Worm (Caenorhabditis elegans) whole organism, dauer: ENCODE measurements around the gene F52E1.5.
"Not testable (repeated sequence)": the region's sequence is repeated elsewhere in the genome, so short reads cannot be mapped to it uniquely, and the experiment has no call there.

ENCODE experiments used
- unc-62 ChIP-seq: sonication (generic microtip); optimal IDR thresholded peaks from 2 replicates; lab custom pipeline; 2017; ENCODE audit warnings: missing biosample characterization, missing genetic modification reagents, missing genetic modification characterization

Gene F52E1.5

DNA sequence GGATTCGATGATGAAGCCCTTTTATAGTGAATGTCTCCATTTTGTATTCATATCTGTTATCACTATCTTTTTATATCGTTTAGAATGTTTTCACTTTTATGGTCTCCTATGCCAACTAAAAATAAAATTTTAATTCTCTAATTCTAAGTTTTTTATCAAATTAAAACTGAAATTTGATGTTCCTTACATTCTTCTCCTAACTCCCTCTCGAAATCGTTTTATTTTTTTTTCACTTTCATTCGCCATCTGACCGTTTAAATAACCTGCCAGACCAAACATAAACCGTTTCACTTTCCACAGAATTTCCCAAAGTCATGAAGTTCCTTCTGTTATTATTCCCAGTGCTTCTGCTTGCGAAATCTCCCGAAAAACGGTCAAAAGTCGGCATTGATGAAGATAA, at the start of gene F52E1.5:
Gene F52E1.5 (plus strand): TSS at position 301 of the 400 bp plus-strand sequence.
- no peak for TF ChIP-seq unc-62

DNA sequence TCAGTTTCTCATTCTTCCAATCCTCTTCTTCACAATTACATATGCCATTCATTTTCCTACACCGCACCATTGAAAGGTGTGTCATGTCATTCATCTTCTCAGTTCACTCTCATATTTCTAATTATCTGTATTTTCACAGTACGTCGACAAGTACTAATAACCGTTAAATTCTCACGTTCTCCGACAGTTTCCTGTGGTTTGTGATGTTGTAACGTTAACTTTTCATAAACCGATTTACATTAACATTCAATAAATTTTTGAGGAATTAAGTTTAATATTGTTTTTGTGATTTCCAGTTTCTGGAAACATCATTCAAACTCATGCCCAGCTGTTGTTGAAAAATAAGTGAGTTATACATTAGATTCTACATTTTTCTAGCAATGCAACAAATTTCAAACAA, 44.9 kb upstream of the F52E1.5 start, which contains the start of gene tmd-2:
Gene tmd-2 (plus strand): TSS at position 301 of the 400 bp plus-strand sequence.
- no peak for TF ChIP-seq unc-62

DNA sequence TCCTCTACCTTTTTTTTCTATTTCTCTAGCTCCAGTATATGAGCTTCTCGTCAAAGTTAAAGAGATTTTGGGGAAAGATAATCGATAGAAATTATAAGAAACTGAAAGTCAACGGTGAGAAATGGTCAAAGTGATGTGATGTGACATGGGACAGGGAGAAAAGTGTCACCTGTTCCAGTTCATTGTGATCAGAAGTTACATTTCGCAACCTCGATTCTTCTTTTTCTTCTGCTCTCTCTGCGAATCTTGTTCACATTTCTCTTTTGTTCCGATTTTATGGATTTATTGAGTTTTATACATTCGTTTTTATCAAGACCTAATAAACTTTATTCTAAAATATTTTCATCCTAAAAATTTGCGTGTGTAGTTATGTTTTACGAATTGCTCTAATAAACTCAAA, 43.7 kb upstream of the F52E1.5 start:
- TF ChIP-seq unc-62: no peak

DNA sequence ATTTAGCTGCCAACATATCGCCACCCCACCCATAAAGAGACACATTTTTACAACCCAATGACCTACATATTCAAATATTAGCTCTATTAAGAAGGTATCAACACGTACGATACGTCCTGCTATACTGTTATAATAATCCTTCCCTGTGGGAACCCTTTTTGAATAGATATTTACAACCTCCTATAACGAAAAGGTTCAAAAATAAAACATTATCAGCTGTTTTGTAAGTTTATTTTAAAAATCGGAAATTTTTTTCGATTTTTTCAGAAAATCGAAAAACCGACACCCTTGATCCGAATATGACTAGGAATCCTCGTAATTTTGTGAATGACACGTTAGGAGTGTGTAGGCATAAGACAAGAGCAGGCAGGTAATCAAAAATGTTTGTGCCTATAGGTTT, 38.4 kb upstream of the F52E1.5 start, which contains the start of gene C08D8.7:
Gene C08D8.7 (plus strand): TSS at position 301 of the 400 bp plus-strand sequence.
- not testable (repeated sequence) for TF ChIP-seq unc-62

DNA sequence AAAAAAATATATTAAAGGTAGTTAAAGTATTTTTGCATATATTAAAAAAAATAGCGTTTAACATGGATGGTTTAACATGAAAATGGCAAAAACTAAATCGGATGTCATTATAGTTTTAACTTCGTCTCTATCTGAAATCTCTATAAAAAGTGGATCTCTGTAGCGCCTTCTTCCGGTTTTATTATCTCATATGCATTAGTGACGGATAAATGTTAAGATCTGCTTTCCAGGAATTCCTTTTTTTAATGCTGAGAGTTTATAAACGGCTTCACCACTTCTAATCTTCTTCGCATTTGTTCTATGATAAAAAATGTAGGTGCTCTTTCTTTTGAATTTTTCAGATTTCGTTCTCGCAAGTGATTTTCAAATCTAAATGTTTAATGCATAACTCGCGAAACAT, 36.9 kb upstream of the F52E1.5 start:
- TF ChIP-seq unc-62: no peak

DNA sequence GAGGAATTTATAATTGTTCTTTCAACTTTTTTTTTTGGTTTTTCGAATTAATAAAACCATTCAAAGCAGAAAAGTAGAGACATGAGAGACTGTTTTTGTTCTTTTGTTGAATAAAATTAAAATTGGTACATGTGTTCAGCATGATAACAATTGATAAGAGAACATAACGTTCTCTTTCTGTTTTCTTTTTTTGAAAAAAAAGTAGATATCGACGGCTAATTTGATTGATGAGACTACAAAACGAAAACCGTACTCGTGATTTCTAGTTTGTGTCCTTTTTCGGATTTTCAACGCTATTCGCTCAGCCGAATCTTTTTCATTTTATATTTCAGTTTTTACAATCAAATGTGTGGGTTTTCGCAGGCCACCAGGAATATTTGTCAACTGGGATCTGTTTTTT, 33.9 kb upstream of the F52E1.5 start, which contains the start of gene C08D8.1:
Gene C08D8.1 (plus strand): TSS at position 324 of the 400 bp plus-strand sequence.
- TF ChIP-seq unc-62: no peak

DNA sequence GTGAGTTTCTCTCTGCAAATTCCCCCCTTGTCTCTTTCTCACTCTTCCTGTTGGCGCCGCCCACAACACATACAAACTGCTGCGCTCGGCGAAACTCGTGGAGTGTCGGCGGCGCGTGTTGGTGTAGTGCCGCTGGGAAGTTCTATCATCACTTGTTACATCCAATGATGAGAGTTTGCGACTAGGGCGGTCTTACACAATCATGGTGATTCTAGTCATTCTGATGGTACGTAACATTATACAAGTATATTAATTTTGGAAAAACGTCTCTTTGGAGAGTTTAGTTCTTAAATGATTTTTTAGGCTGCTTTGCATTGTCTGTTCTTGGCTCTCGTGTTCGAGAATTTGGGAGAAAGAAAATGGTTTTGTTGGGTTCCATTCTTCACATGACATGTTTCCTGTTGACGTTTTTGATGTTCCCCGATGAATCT, 30.3 kb upstream of the F52E1.5 start:
- no peak for TF ChIP-seq unc-62

DNA sequence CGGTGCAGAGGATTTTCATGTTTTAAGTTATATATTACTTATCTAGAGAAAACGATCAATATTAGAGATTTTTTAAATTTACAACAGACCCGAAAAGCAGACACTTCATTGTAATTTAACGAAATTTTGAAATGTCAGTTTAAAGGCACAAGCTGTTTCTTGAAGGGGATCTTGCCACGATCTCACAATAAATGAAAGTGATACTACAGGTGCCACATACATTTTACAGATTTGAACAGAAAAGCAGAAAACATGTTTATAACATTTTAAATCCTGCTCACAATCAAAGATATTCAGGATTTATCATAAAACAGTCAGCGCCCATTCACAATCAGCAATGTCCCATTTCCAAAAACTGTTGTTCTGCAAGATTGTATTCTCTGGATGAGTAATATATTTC, 29.4 kb upstream of the F52E1.5 start:
- no peak for TF ChIP-seq unc-62

DNA sequence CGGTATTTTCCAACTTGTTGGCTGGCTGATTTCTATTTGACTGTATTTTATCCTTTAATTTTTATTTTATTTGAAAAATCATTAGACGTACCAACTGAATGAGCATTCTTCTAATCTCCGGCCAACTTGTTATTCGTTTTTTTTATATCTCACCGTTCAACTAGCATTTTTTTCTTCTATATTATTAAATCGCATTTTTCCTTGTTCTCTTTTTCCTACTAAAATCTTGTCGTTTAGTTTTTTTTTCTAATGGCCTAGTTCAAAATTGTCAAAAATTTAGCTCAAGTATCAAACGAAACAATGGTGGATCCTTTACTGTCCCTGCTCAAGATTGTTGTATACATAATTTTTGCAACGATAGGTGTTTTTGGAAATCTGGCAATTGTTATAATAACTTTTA, 27.9 kb upstream of the F52E1.5 start, which contains the start of gene srsx-22:
Gene srsx-22 (plus strand): TSS at position 301 of the 400 bp plus-strand sequence.
- TF ChIP-seq unc-62: no peak

DNA sequence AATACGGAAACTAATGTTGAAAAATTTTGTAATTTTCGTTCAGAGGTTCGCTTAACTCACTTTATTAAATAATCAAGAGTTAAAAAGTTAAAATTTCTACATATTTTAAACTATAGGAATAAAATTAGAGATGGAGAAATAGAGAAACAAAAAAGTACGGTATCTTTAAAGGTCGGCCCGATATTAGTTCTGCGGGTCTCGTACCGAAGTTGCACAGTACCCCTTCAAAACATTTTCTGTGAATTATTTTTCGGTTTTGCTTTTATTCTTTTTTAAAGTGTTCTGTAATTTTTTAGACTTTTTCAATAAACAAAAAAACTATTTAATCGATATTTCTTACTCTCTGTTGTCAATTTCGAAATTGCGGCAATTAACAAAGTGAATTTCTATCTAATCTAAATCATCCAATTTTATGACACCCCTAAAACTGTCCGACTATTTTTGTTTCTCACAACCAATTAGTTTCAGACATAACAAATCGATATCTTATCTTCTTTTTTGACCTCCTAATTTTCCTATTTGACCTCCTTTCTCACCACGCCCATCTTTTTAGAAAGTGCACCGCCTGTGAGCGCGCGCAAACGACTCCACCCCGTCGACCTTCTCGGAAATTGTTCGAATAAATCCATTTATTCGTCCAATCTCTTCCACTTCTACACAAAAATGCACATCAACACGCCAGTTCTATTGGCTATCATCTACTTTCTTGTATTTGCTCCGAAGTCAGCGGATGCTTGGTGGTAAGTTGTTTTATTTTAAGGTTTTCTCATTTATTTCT, 23.7 kb upstream of the F52E1.5 start, which contains the start of gene mom-2:
Gene mom-2 (plus strand): TSS at position 554 of the 778 bp plus-strand sequence.
- no peak for TF ChIP-seq unc-62

DNA sequence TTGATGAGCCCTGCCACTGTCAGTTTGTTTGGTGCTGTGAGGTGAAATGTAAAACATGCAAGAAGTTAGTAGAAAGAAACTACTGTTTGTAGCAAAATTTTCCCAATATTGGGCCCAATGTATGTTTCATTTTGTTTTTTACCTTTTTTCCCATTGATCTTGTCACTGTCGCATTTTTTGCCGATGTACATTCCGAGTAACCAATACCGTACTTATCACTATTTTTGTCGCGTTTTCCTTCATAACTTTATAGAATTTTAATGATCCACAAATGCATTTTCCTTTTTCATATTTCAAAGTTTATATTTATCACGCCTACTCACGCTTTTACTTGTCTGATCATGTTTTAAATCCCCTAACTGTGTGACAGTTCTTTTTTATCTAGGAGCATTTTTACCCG, 21.6 kb upstream of the F52E1.5 start:
- TF ChIP-seq unc-62: no peak

DNA sequence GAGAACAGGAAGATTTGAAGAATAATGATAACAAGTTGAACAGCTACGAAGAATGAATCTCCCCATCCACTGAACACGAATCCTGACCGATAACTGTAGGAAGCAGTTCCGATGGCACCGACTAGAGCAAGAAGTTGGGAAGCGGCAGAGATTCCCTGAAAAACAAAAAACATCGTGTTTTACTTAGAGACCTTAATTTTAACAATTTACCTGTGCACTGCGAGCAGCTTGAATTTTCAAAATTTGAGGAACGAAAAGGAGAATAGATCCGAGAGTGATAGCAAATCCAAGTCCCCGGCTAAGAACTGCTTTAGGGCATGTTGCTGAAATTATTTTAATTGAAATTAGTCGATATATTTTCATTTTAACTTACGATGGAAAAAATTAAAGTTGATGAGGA, 20.6 kb upstream of the F52E1.5 start:
- no peak for TF ChIP-seq unc-62

DNA sequence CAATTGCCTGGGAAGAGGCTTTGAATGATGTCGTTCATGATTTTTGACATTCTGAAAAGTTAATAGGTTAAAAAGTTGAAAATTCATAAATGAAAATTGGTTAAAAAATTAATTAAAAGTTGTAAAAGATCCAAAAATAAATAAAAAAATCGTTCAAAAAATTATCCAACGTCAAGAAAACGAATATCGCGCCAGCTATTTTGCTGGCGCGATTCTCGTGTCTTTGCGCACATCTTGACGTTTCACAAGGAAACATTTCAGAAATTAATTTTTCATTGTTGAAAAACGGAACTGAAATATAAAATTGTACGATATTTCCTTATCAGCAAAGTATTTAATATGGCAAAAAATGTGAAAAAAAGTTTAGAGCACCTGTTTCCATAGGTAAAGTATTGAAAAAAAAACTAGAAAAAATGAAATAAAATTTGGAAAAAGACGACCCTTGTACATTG, 20.2 kb upstream of the F52E1.5 start, which contains the start of gene mpdu-1:
Gene mpdu-1 (minus strand): TSS at position 51 of the 452 bp plus-strand sequence.
- TF ChIP-seq unc-62: no peak

DNA sequence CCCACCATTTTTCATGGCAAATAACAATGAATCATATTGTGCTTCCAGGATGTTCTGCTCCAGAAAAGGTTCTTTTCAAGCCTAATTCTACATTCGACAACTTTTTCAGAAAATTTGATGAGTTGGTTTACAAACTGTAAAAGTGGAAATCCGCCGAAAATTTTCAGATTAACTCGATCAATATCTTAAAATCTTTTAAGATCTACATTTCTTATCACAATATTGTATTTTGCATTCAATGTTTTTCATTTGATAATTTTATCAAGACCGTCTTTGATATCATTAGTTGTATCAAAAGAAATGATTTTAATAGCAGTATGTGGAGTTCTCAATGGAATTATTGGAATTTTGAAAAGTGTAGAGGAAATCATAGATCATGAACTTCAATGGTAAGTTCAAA, 19.5 kb upstream of the F52E1.5 start, which contains the start of gene F38E1.6:
Gene F38E1.6 (plus strand): TSS at position 301 of the 400 bp plus-strand sequence.
- no peak for TF ChIP-seq unc-62

DNA sequence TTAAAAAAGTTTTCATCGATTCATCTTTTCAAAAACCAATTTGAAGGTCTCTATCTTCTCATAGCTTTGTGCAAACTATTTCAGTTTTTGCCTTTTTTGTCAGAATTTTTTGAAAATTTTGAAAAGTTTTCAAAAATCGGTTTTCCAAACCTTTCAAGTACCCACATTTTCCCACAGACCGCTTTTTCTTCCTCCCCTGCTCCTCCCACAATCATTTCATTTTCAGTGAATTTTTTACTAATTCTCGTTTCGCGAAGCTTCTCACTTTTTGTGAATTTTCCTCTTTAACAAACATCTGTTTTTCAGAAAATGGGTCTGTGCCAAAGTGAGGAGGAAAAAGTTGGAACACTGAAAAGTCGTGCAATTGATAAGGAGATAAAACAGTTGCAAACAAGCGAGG, 8.6 kb upstream of the F52E1.5 start, which contains the start of gene gpa-2:
Gene gpa-2 (plus strand): TSS at position 301 of the 400 bp plus-strand sequence.
- TF ChIP-seq unc-62: no peak

DNA sequence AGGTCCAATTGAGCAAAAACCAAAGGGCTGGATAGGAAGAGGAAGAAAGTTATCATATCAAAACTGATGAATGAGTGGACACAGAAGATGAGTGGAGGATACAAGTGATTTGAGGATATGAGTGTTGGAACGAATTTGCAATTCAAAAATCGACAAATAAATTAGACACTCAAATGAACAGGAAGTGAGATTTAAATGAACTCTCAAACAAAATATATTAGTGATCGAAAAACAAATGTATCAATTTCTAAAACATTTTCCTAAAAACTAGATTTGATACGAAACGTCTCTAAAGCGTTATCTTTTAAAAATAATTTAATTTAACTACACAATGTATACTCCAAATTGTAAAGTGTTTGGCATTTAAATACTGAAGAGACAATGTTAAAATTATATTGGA, 3.9 kb upstream of the F52E1.5 start, which contains the start of gene F38E1.10:
Gene F38E1.10 (minus strand): TSS at position 101 of the 400 bp plus-strand sequence.
- no peak for TF ChIP-seq unc-62

DNA sequence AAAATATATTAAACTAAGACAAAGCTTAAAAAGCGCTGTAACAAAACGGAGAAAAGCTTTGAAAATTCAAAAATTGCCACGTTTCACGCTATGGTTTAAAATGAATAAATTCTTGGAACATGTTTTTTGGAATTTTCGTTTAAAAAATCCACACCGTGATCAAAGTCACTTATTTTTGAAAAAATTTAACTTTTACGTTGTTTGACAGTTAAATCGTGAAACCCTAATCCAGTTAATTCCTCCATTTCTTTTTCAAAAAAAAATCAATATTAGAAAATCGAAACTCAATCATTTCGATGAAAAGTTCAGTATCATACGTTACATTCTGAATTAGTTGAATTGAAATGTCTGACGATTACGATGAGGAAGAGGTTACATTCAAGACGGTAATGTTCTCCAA, 3.5 kb upstream of the F52E1.5 start, which contains the start of gene F38E1.3:
Gene F38E1.3 (plus strand): TSS at position 301 of the 400 bp plus-strand sequence.
- TF ChIP-seq unc-62: no peak

DNA sequence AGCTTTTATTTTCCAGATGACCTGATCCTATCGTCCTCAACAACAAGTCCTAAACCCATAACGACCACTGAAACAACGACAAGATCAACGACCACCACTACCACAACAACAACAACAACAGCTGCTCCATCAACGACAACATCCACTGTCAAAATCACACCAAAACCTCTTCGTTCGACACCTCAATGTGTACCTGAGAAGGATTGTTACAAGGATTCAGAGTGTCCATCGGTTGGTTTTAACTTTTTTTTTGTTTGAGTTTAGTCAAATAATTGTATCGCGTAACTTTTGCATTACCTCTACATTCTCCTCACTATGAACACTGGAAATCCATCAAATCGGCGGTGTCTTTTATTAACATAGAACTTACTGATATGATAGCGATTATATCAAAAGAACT, 770 bp downstream of the F52E1.5 start:
- no peak for TF ChIP-seq unc-62
